Worm (Caenorhabditis elegans): ENCODE results near the gene H40L08.8.
A peak's percentile ranks its signal among the peaks of the same experiment; 100 is the strongest.

H40L08.8 gene

ce11 chrX:15096277-15096676 lies 18.8 kb upstream of the H40L08.8 start:
- TF ChIP-seq ZK546.5 (tag; optimal IDR thresholded peaks at IDR 0.05) (no peak), fos-1 (tag; optimal IDR thresholded peaks at IDR 0.05) (peak; percentile 30)

- TF ChIP-seq unc-39 (tag; optimal IDR thresholded peaks at IDR 0.05), result no peak
Measured at ce11 chrX:15094973-15095372, 17.5 kb upstream of the H40L08.8 start, which contains the start of gene F09B12.7. TSS of gene F09B12.7 (minus strand) at chrX:15095073.

- TF ChIP-seq ztf-11 (tag; optimal IDR thresholded peaks at IDR 0.05) (no peak), snpc-4 (tag; optimal IDR thresholded peaks at IDR 0.05) (peak; percentile 75)
Measured at ce11 chrX:15092775-15093386, 15.4 kb upstream of the H40L08.8 start.

DNA sequence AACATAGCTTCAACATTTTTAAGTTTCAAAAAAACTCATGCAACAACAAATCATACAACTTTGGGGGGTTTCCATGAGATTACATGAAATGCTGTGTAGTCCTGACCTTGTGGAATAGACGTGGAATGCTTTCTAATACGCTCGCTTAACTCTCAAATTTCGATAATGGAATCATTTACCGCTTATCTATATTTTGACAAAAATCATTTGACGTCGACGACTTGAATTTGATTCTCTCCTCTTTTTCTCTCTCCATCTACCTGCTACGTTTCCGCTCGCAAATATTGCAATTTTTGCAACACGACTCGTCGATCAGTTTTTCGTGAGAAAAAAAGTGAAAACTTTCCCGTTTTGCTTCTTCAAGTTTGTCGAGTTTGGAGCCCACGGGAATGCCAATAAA lies 11.7 kb upstream of the H40L08.8 start, which contains the start of gene flr-4:
Gene flr-4 (plus strand): TSS at position 275 of the 400 bp plus-strand sequence.
- TF ChIP-seq skn-1 (tag; optimal IDR thresholded peaks at IDR 0.05) (no peak), crh-2 (tag; optimal IDR thresholded peaks at IDR 0.05) (peak; percentile 8), egl-27 (tag; optimal IDR thresholded peaks at IDR 0.05) (no peak), nhr-237 (tag; optimal IDR thresholded peaks at IDR 0.05) (no peak), ceh-82 (tag; optimal IDR thresholded peaks at IDR 0.05) (no peak), ztf-1 (GFP tag; conservative IDR thresholded peaks at IDR 0.05) (no peak), snpc-4 (tag; optimal IDR thresholded peaks at IDR 0.05) (no peak), nhr-12 (tag; optimal IDR thresholded peaks at IDR 0.05) (no peak), Y55F3AM.14 (GFP tag; optimal IDR thresholded peaks at IDR 0.05) (no peak), C34F6.9 (tag; optimal IDR thresholded peaks at IDR 0.05) (no peak), dmd-4 (tag; optimal IDR thresholded peaks at IDR 0.05) (no peak), F13H6.1 (tag; optimal IDR thresholded peaks at IDR 0.05) (no peak), unc-39 (tag; optimal IDR thresholded peaks at IDR 0.05) (no peak), aly-2 (tag; optimal IDR thresholded peaks at IDR 0.05) (no peak), blmp-1 (tag; optimal IDR thresholded peaks at IDR 0.05; ENCODE audit: insufficient read depth) (no peak), mdl-1 (tag; optimal IDR thresholded peaks at IDR 0.05) (no peak), ztf-11 (tag; optimal IDR thresholded peaks at IDR 0.05) (no peak), nhr-21 (tag; optimal IDR thresholded peaks at IDR 0.05) (no peak), ZK546.5 (tag; optimal IDR thresholded peaks at IDR 0.05) (no peak), sma-9 (GFP tag; optimal IDR thresholded peaks at IDR 0.05) (peak; percentile 16), sma-9 (tag; optimal IDR thresholded peaks at IDR 0.05) (no peak), ama-1 (optimal IDR thresholded peaks at IDR 0.05) (no peak), fos-1 (tag; optimal IDR thresholded peaks at IDR 0.05) (peak; percentile 71), nhr-6 (tag; optimal IDR thresholded peaks at IDR 0.05) (no peak)

- TF ChIP-seq aly-2 (tag; optimal IDR thresholded peaks at IDR 0.05), result no peak
- TF ChIP-seq dmd-4 (tag; optimal IDR thresholded peaks at IDR 0.05), result no peak
- TF ChIP-seq nhr-77 (tag; optimal IDR thresholded peaks at IDR 0.05), result no peak
- TF ChIP-seq mbf-1 (tag; optimal IDR thresholded peaks at IDR 0.05), result no peak
- TF ChIP-seq elt-1 (tag; optimal IDR thresholded peaks at IDR 0.05), result no peak
- TF ChIP-seq nhr-10 (tag; optimal IDR thresholded peaks at IDR 0.05), result no peak
- no peak for TF ChIP-seq nhr-21 (tag; optimal IDR thresholded peaks at IDR 0.05)
Measured at ce11 chrX:15087752-15088151, 10.3 kb upstream of the H40L08.8 start.

DNA sequence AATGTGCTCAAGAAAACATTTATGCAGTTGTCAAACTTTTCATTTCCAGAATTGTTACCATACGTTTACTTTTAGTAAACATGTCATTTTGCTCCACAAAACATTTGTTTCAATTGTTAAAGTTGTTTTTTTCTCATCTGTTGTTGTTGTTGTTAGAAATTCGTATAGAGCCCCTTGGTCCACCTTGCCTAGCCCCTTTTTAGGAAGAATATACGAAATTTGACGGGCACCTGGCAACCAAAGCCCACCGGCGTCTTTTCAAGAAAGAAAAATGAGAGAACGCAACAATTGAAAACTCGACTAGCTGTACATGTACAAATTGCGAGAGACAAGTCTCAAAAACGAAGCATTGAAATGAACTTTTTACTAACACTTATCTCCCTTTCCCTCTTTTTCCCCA lies 7.0 kb upstream of the H40L08.8 start, which contains the start of gene F09B12.5:
Gene F09B12.5 (plus strand): TSS at position 301 of the 400 bp plus-strand sequence.
- TF ChIP-seq nhr-237 (tag; optimal IDR thresholded peaks at IDR 0.05), result no peak
- no peak for TF ChIP-seq mdl-1 (tag; optimal IDR thresholded peaks at IDR 0.05)
- TF ChIP-seq R02D3.7 (tag; optimal IDR thresholded peaks at IDR 0.05), result no peak
- no peak for TF ChIP-seq gmeb-1 (tag; optimal IDR thresholded peaks at IDR 0.05)
- TF ChIP-seq ceh-16 (tag; optimal IDR thresholded peaks at IDR 0.05), result no peak
- TF ChIP-seq mab-5 (tag; optimal IDR thresholded peaks at IDR 0.05), result no peak
- no peak for TF ChIP-seq unc-62 (GFP tag; optimal IDR thresholded peaks at IDR 0.05)
- TF ChIP-seq sma-3 (GFP tag; optimal IDR thresholded peaks at IDR 0.05), result no peak
- no peak for TF ChIP-seq unc-55 (GFP tag; optimal IDR thresholded peaks at IDR 0.05)
- TF ChIP-seq ztf-4 (tag; optimal IDR thresholded peaks at IDR 0.05), result no peak
- TF ChIP-seq elt-1 (tag; optimal IDR thresholded peaks at IDR 0.05), result no peak
- no peak for TF ChIP-seq lin-39 (tag; optimal IDR thresholded peaks at IDR 0.05)
- no peak for TF ChIP-seq lin-11 (tag; optimal IDR thresholded peaks at IDR 0.05)
- TF ChIP-seq lsy-2 (tag; optimal IDR thresholded peaks at IDR 0.05), result no peak
- TF ChIP-seq F13H6.1 (tag; optimal IDR thresholded peaks at IDR 0.05), result no peak
- no peak for TF ChIP-seq Y55F3AM.14 (GFP tag; optimal IDR thresholded peaks at IDR 0.05)
